Fruit fly (Drosophila melanogaster): ENCODE data around the gene Tom40.
A peak's percentile ranks its signal among the peaks of the same experiment; 100 is the strongest.

DNA sequence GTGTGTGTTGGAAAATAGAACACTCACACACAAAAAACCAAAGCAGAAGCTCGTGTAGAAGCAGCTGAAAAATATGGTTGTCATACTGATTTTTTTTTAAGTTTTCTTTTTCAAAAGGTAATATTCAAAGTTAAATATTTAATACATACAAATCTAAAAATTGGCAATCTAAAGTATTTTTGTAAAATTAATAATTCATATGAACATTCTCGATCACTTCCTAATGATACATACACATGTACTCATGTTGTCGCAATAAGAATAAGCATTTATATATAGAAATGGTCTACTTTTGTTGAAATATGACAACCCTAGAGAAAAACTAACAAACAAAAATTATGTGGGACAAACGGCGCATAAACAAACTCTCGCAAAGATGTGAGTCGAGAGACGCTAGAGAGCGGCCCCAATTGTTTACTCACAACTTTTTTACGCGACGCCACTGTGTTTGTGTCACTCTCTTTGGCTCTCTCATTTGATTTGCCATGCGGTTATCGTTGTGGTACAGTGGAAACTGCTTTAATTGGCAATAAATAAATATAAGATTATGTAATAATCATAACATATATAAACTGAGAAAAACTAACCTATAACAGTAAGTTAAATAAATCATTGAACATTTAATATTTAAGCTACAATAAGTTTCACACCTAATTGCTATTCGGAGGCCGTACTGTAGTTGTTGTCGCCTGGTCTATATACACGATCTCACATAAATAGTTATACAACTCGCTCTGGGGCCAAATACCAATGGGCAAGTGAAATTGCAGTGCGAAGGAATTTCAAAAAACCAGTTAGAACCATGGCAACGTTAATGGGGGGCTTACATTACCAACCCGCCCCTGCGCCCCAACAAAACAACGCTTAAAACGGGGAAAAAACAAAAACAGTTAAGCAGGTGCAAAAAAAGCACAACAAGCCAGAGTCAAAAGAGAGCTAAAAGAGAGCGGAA, 30.0 kb upstream of the Tom40 start:
- TF ChIP-seq EcR (GFP tag; optimal IDR thresholded peaks at IDR 0.05) (peak; percentile 77), CG32121 (GFP tag; IDR thresholded peaks at IDR 0.05) (peak; percentile 99), CG12605 (GFP tag; IDR thresholded peaks at IDR 0.05) (peak; percentile 98), CG4496 (GFP tag; IDR thresholded peaks at IDR 0.05) (peak; percentile 99), CG10348 (GFP tag; IDR thresholded peaks at IDR 0.05) (peak; percentile 93), CG34367 (tag; optimal IDR thresholded peaks at IDR 0.05) (peak; percentile 98), Pif1B (GFP tag; optimal IDR thresholded peaks at IDR 0.05) (peak; percentile 99), gl (tag; optimal IDR thresholded peaks at IDR 0.05) (peak; percentile 96), CG9948 (tag; optimal IDR thresholded peaks at IDR 0.05) (peak; percentile 98), Pif1A (GFP tag; optimal IDR thresholded peaks at IDR 0.05) (peak; percentile 97)
